Fruit fly (Drosophila melanogaster) whole organism, embryonic: ENCODE measurements around the gene Tnpo-SR.
A peak's percentile ranks its signal among the peaks of the same experiment; 100 is the strongest.

Source experiments
- CG10209 ChIP-seq: fragments of 200-800 bp; sonication (Bioruptor generic); optimal IDR thresholded peaks from 3 replicates; lab custom pipeline; 2017; ENCODE audit warnings: missing biosample characterization, mild to moderate bottlenecking, missing genetic modification characterization, missing genetic modification reagents
- CG10321 ChIP-seq: fragments of 200-800 bp; sonication (Bioruptor generic); IDR thresholded peaks from 2 replicates; pipeline ENCODE4 v1.3.6; 2022; ENCODE audit warnings: missing biosample characterization, missing genetic modification characterization
- CG10462 ChIP-seq: fragments of 200-800 bp; sonication (Bioruptor generic); optimal IDR thresholded peaks from 2 replicates; lab custom pipeline; 2016; ENCODE audit warnings: missing biosample characterization, missing genetic modification characterization
- CG11093 ChIP-seq: fragments of 200-800 bp; sonication (Bioruptor generic); IDR thresholded peaks from 3 replicates; pipeline ENCODE4 v1.3.6; 2022; ENCODE audit warnings: missing biosample characterization, missing genetic modification characterization
- CG13123 ChIP-seq: fragments of 200-800 bp; sonication (Bioruptor generic); optimal IDR thresholded peaks from 2 replicates; lab custom pipeline; 2016; ENCODE audit warnings: missing biosample characterization, missing genetic modification characterization
- CG13624 ChIP-seq: fragments of 200-800 bp; sonication (Bioruptor generic); optimal IDR thresholded peaks from 2 replicates; lab custom pipeline; 2016; ENCODE audit warnings: missing biosample characterization, missing genetic modification characterization
- CG14667 ChIP-seq: fragments of 200-800 bp; sonication (Bioruptor generic); IDR thresholded peaks from 2 replicates; pipeline ENCODE4 v1.3.6; 2022; ENCODE audit warnings: missing biosample characterization, missing genetic modification characterization
- CG15514 ChIP-seq: fragments of 200-800 bp; sonication (Bioruptor generic); optimal IDR thresholded peaks from 3 replicates; lab custom pipeline; 2017; ENCODE audit warnings: missing biosample characterization, missing genetic modification characterization, mild to moderate bottlenecking, moderate library complexity, missing genetic modification reagents
- CG2120 ChIP-seq: fragments of 200-800 bp; sonication (Bioruptor generic); optimal IDR thresholded peaks from 3 replicates; lab custom pipeline; 2016; ENCODE audit warnings: missing biosample characterization, missing genetic modification characterization
- CG3281 ChIP-seq: fragments of 200-800 bp; sonication (Bioruptor generic); optimal IDR thresholded peaks from 3 replicates; lab custom pipeline; 2017; ENCODE audit warnings: missing biosample characterization, mild to moderate bottlenecking, missing genetic modification characterization
- CG34376 ChIP-seq: fragments of 200-800 bp; sonication (Bioruptor generic); optimal IDR thresholded peaks from 2 replicates; lab custom pipeline; 2018; ENCODE audit warnings: missing biosample characterization, mild to moderate bottlenecking, missing genetic modification characterization
- CG4424 ChIP-seq: fragments of 200-800 bp; sonication (Bioruptor generic); optimal IDR thresholded peaks from 3 replicates; lab custom pipeline; 2016; ENCODE audit warnings: missing biosample characterization, missing genetic modification characterization
- CG7357 ChIP-seq: fragments of 200-800 bp; sonication (Bioruptor generic); IDR thresholded peaks from 3 replicates; pipeline ENCODE4 v1.3.6; 2022; ENCODE audit warnings: missing biosample characterization, missing genetic modification characterization
- CG9817 ChIP-seq: fragments of 200-800 bp; sonication (Bioruptor generic); optimal IDR thresholded peaks from 2 replicates; lab custom pipeline; 2018; ENCODE audit warnings: missing biosample characterization, mild to moderate bottlenecking, missing genetic modification characterization, moderate library complexity
- Deaf1 ChIP-seq: fragments of 200-800 bp; optimal IDR thresholded peaks from 3 replicates; lab custom pipeline; 2019; ENCODE audit warnings: missing biosample characterization, mild to moderate bottlenecking, missing genetic modification characterization, moderate library complexity
- Dip2 ChIP-seq: fragments of 200-800 bp; sonication (Bioruptor generic); IDR thresholded peaks from 2 replicates; pipeline ENCODE4 v1.3.6; 2022; ENCODE audit warnings: missing biosample characterization, missing genetic modification characterization
- Drgx ChIP-seq: fragments of 200-800 bp; sonication (Bioruptor generic); IDR thresholded peaks from 2 replicates; pipeline ENCODE4 v1.3.6; 2022; ENCODE audit warnings: missing biosample characterization, missing genetic modification characterization
- Elba2 ChIP-seq: fragments of 200-800 bp; sonication (Bioruptor generic); optimal IDR thresholded peaks from 3 replicates; lab custom pipeline; 2016; ENCODE audit warnings: missing biosample characterization, missing genetic modification characterization
- HLH3B ChIP-seq: fragments of 200-800 bp; sonication (Bioruptor generic); IDR thresholded peaks from 2 replicates; pipeline ENCODE4 v1.3.6; 2022; ENCODE audit warnings: missing biosample characterization, missing genetic modification characterization
- Med ChIP-seq: fragments of 200-800 bp; sonication (Bioruptor generic); peaks from one replicate; lab custom pipeline; 2016; ENCODE audit warnings: missing biosample characterization, missing genetic modification characterization, mild to moderate bottlenecking, inconsistent platforms, moderate library complexity
- Mrtf ChIP-seq: fragments of 200-800 bp; sonication (Bioruptor generic); IDR thresholded peaks from 3 replicates; pipeline ENCODE4 v1.3.6; 2022; ENCODE audit warnings: missing biosample characterization, missing genetic modification characterization
- NfI ChIP-seq: fragments of 200-800 bp; sonication (Bioruptor generic); optimal IDR thresholded peaks from 3 replicates; lab custom pipeline; 2018; ENCODE audit warnings: missing biosample characterization, mild to moderate bottlenecking, missing genetic modification characterization, moderate library complexity
- Opbp ChIP-seq: fragments of 200-800 bp; sonication (Bioruptor generic); IDR thresholded peaks from 3 replicates; pipeline ENCODE4 v1.3.6; 2022; ENCODE audit warnings: missing biosample characterization, missing genetic modification characterization; ENCODE audit not compliant: partially characterized antibody
- Sox102F ChIP-seq: fragments of 200-800 bp; sonication (Bioruptor generic); optimal IDR thresholded peaks from 2 replicates; lab custom pipeline; 2018; ENCODE audit warnings: missing biosample characterization, mild to moderate bottlenecking, missing genetic modification characterization, moderate library complexity
- abd-A ChIP-seq: fragments of 200-800 bp; sonication (Bioruptor generic); optimal IDR thresholded peaks from 3 replicates; lab custom pipeline; 2019; ENCODE audit warnings: missing biosample characterization, mild to moderate bottlenecking, missing genetic modification characterization, moderate library complexity
- br ChIP-seq: fragments of >200 bp; optimal IDR thresholded peaks from 2 replicates; lab custom pipeline; 2017
- caup ChIP-seq: fragments of 200-800 bp; sonication (Bioruptor generic); optimal IDR thresholded peaks from 3 replicates; lab custom pipeline; 2017; ENCODE audit warnings: missing biosample characterization, mild to moderate bottlenecking, missing genetic modification characterization, moderate library complexity; ENCODE audit not compliant: severe bottlenecking
- cg ChIP-seq: fragments of 200-800 bp; sonication (Bioruptor generic); optimal IDR thresholded peaks from 3 replicates; lab custom pipeline; 2019; ENCODE audit warnings: missing biosample characterization, mild to moderate bottlenecking, missing genetic modification characterization, moderate library complexity
- chm ChIP-seq: fragments of 200-800 bp; sonication (Bioruptor generic); IDR thresholded peaks from 2 replicates; pipeline ENCODE4 v1.3.6; 2022; ENCODE audit warnings: missing biosample characterization, missing genetic modification characterization
- cwo ChIP-seq: fragments of 200-800 bp; sonication (Bioruptor generic); optimal IDR thresholded peaks from 3 replicates; lab custom pipeline; 2017; ENCODE audit warnings: missing biosample characterization, missing genetic modification characterization, mild to moderate bottlenecking, moderate library complexity, missing genetic modification reagents
- dpn ChIP-seq, 2 experiments: fragments of 200-800 bp; sonication (Bioruptor generic); optimal IDR thresholded peaks; 3 replicates each; lab custom pipeline; 2016; ENCODE audit warnings: missing biosample characterization in 2 of 2, missing genetic modification characterization in 2 of 2
- gem ChIP-seq: fragments of 200-800 bp; sonication (Bioruptor generic); optimal IDR thresholded peaks from 2 replicates; lab custom pipeline; 2019; ENCODE audit warnings: missing biosample characterization, mild to moderate bottlenecking, missing genetic modification characterization, moderate library complexity
- hkb ChIP-seq, 2 experiments: fragments of 200-800 bp in 1 of 2; fragments of >200 bp in 1 of 2; sonication (Bioruptor generic) in 1 of 2; IDR thresholded peaks in 1 of 2; optimal IDR thresholded peaks in 1 of 2; 2 replicates each; pipeline versions ENCODE4 v1.3.6 to Lab custom; 2017 to 2022; ENCODE audit warnings: missing biosample characterization in 1 of 2, missing genetic modification characterization in 1 of 2
- insv ChIP-seq, 2 experiments: fragments of 200-800 bp; sonication (Bioruptor generic); optimal IDR thresholded peaks; 3 replicates each; lab custom pipeline; 2016 to 2018; ENCODE audit warnings: missing biosample characterization in 2 of 2, missing genetic modification characterization in 2 of 2
- lab ChIP-seq: fragments of 200-800 bp; sonication (Bioruptor generic); optimal IDR thresholded peaks from 3 replicates; lab custom pipeline; 2017; ENCODE audit warnings: missing biosample characterization, missing genetic modification characterization, mild to moderate bottlenecking, moderate library complexity, missing genetic modification reagents
- nmo ChIP-seq: fragments of 200-800 bp; sonication (Bioruptor generic); optimal IDR thresholded peaks from 2 replicates; lab custom pipeline; 2018; ENCODE audit warnings: missing biosample characterization, mild to moderate bottlenecking, missing genetic modification characterization, moderate library complexity
- prd ChIP-seq, 3 experiments: fragments of >200 bp in 2 of 3; fragments of 200-800 bp in 1 of 3; sonication (Bioruptor generic) in 1 of 3; optimal IDR thresholded peaks in 2 of 3; IDR thresholded peaks in 1 of 3; 2 replicates in 2 of 3; 3 replicates in 1 of 3; pipeline versions ENCODE4 v1.3.6 to Lab custom; 2017 to 2022; ENCODE audit warnings: missing biosample characterization in 1 of 3, missing genetic modification characterization in 1 of 3
- row ChIP-seq: fragments of 200-800 bp; sonication (Bioruptor generic); IDR thresholded peaks from 3 replicates; pipeline ENCODE4 v1.3.6; 2022; ENCODE audit warnings: missing biosample characterization, missing genetic modification characterization
- schlank ChIP-seq: fragments of 200-800 bp; sonication (Bioruptor generic); optimal IDR thresholded peaks from 2 replicates; lab custom pipeline; 2018; ENCODE audit warnings: missing biosample characterization, mild to moderate bottlenecking, missing genetic modification characterization
- sens-2 ChIP-seq: fragments of 200-800 bp; sonication (Bioruptor generic); IDR thresholded peaks from 2 replicates; pipeline ENCODE4 v1.3.6; 2022; ENCODE audit warnings: missing biosample characterization, missing genetic modification characterization
- sim ChIP-seq: fragments of 200-800 bp; sonication (Bioruptor generic); IDR thresholded peaks from 2 replicates; pipeline ENCODE4 v1.3.6; 2022; ENCODE audit warnings: missing biosample characterization, missing genetic modification characterization
- sisA ChIP-seq: fragments of 200-800 bp; sonication (Bioruptor generic); IDR thresholded peaks from 2 replicates; pipeline ENCODE4 v1.3.6; 2022; ENCODE audit warnings: missing biosample characterization, missing genetic modification characterization
- ssp ChIP-seq: fragments of 200-800 bp; sonication (Bioruptor generic); IDR thresholded peaks from 2 replicates; pipeline ENCODE4 v1.3.6; 2022; ENCODE audit warnings: missing biosample characterization, missing genetic modification characterization
- stc ChIP-seq: fragments of 200-800 bp; sonication (Bioruptor generic); IDR thresholded peaks from 2 replicates; pipeline ENCODE4 v1.3.6; 2022; ENCODE audit warnings: missing biosample characterization, missing genetic modification characterization
- tna ChIP-seq: fragments of 200-800 bp; sonication (Bioruptor generic); IDR thresholded peaks from 2 replicates; pipeline ENCODE4 v1.3.6; 2022; ENCODE audit warnings: missing biosample characterization, missing genetic modification characterization; ENCODE audit not compliant: partially characterized antibody
- unc-4 ChIP-seq: fragments of 200-800 bp; sonication (Bioruptor generic); IDR thresholded peaks from 2 replicates; pipeline ENCODE4 v1.3.6; 2022; ENCODE audit warnings: missing biosample characterization, missing genetic modification characterization; ENCODE audit not compliant: partially characterized antibody
- unpg ChIP-seq: fragments of 200-800 bp; sonication (Bioruptor generic); optimal IDR thresholded peaks from 3 replicates; lab custom pipeline; 2018; ENCODE audit warnings: missing biosample characterization, mild to moderate bottlenecking, missing genetic modification characterization, moderate library complexity
- vnd ChIP-seq: fragments of 200-800 bp; sonication (Bioruptor generic); IDR thresholded peaks from 3 replicates; pipeline ENCODE4 v1.3.6; 2022; ENCODE audit warnings: missing biosample characterization, missing genetic modification characterization; ENCODE audit not compliant: partially characterized antibody
- zf30C ChIP-seq: fragments of 200-800 bp; sonication (Bioruptor generic); optimal IDR thresholded peaks from 3 replicates; lab custom pipeline; 2018; ENCODE audit warnings: missing biosample characterization, mild to moderate bottlenecking, missing genetic modification characterization

Gene Tnpo-SR

dm6 chr2L:2759654-2760053 is at the start of gene Tnpo-SR, which contains the start of the genes HemK2 and Snapin (continued):
- peak; percentile 87 for TF ChIP-seq Drgx (GFP tag; lab: Robert Waterston, UW)
- TF ChIP-seq chm (GFP tag; lab: Robert Waterston, UW), result peak; percentile 86
- peak; percentile 91 for TF ChIP-seq caup (GFP tag; lab: Kevin White, UChicago)
- TF ChIP-seq CG10321, result peak; percentile 47; the same call in 1 of the 2 replicates
- TF ChIP-seq CG11093 (GFP tag; lab: Robert Waterston, UW), result peak; percentile 91
- TF ChIP-seq CG13123 (GFP tag; lab: Kevin White, UChicago), result peak; percentile 82
- TF ChIP-seq vnd (GFP tag; lab: Robert Waterston, UW), result peak; percentile 94
- TF ChIP-seq br, result no peak
- peak; percentile 11 for TF ChIP-seq zf30C (GFP tag; lab: Kevin White, UChicago)
- peak; percentile 70 for TF ChIP-seq Deaf1 (tag; lab: Kevin White, UChicago)
- peak; percentile 83 to 99 for TF ChIP-seq insv (GFP tag; optimal IDR thresholded peaks at IDR 0.05; lab: Kevin White, UChicago)
- TF ChIP-seq CG13624 (GFP tag; lab: Kevin White, UChicago), result peak; percentile 87
- TF ChIP-seq sim, result peak; percentile 72; the same call in 1 of the 2 replicates
- peak; percentile 91 for TF ChIP-seq unpg (GFP tag; lab: Kevin White, UChicago)
- TF ChIP-seq unc-4 (GFP tag; lab: Robert Waterston, UW), result peak; percentile 99
- TF ChIP-seq CG3281 (GFP tag; lab: Kevin White, UChicago), result peak; percentile 87
- TF ChIP-seq hkb (optimal IDR thresholded peaks at IDR 0.05; lab: Kevin White, UChicago), result no peak
- peak; percentile 93 for TF ChIP-seq hkb (GFP tag; IDR thresholded peaks at IDR 0.05; lab: Robert Waterston, UW)
- peak; percentile 98 for TF ChIP-seq row (GFP tag; lab: Robert Waterston, UW)
- peak; percentile 92 for TF ChIP-seq CG34376 (GFP tag; lab: Kevin White, UChicago)
- TF ChIP-seq stc, result peak; percentile 84
- peak; percentile 96 for TF ChIP-seq nmo (GFP tag; lab: Kevin White, UChicago)
- peak; percentile 81 for TF ChIP-seq sens-2 (GFP tag; lab: Robert Waterston, UW)
- TF ChIP-seq cg (GFP tag; lab: Kevin White, UChicago), result no peak
- peak; percentile 82 for TF ChIP-seq CG10462 (GFP tag; lab: Kevin White, UChicago)
- TF ChIP-seq Dip2 (GFP tag; lab: Robert Waterston, UW), result no peak; the same call in 1 of the 2 replicates
- peak; percentile 90 for TF ChIP-seq CG14667 (GFP tag; lab: Robert Waterston, UW)
- TF ChIP-seq Mrtf (GFP tag; lab: Robert Waterston, UW), result peak; percentile 91
- peak; percentile 77 for TF ChIP-seq CG7357 (GFP tag; lab: Robert Waterston, UW)
- TF ChIP-seq Opbp (GFP tag; lab: Robert Waterston, UW), result peak; percentile 86

dm6 chr2L:2720368-2720767 is 39.4 kb upstream of the Tnpo-SR start:
- TF ChIP-seq NfI (GFP tag; lab: Kevin White, UChicago), result peak; percentile 5
- TF ChIP-seq schlank, result no peak
- peak; percentile 10 for TF ChIP-seq cwo
- TF ChIP-seq CG15514 (GFP tag; lab: Kevin White, UChicago), result peak; percentile 10
- TF ChIP-seq lab, result peak; percentile 51
- no peak for TF ChIP-seq nmo (GFP tag; lab: Kevin White, UChicago)
- peak in 1 of 2 experiments; percentile 12 for TF ChIP-seq dpn (GFP tag; optimal IDR thresholded peaks at IDR 0.05; lab: Kevin White, UChicago)
- peak; percentile 52 for TF ChIP-seq gem
- TF ChIP-seq CG2120, result peak; percentile 60
- TF ChIP-seq sisA, result peak; percentile 39; the same call in 1 of the 2 replicates
- TF ChIP-seq CG4424 (GFP tag; lab: Kevin White, UChicago), result no peak
- peak; percentile 63 for TF ChIP-seq Med
- peak; percentile 27 for TF ChIP-seq Sox102F (GFP tag; lab: Kevin White, UChicago)
- peak; percentile 6 for TF ChIP-seq CG10209 (GFP tag; lab: Kevin White, UChicago)
- TF ChIP-seq Elba2, result no peak
- TF ChIP-seq ssp (GFP tag; lab: Robert Waterston, UW), result 0 out of 2 replicates have a peak, but pooled peaks have one; percentile 9
- TF ChIP-seq tna (GFP tag; lab: Robert Waterston, UW), result no peak
- peak; percentile 10 for TF ChIP-seq abd-A (tag; lab: Kevin White, UChicago)
- TF ChIP-seq HLH3B (GFP tag; lab: Robert Waterston, UW), result 0 out of 2 replicates have a peak, but pooled peaks have one; percentile 5
- no peak for TF ChIP-seq prd (optimal IDR thresholded peaks at IDR 0.05; lab: Kevin White, UChicago)
- peak; percentile 26; the same call in 1 of the 3 replicates for TF ChIP-seq prd (GFP tag; IDR thresholded peaks at IDR 0.05; lab: Robert Waterston, UW)
- TF ChIP-seq CG9817, result peak; percentile 27
